Fruit fly (Drosophila melanogaster): ENCODE data around the gene pkaap.

DNA sequence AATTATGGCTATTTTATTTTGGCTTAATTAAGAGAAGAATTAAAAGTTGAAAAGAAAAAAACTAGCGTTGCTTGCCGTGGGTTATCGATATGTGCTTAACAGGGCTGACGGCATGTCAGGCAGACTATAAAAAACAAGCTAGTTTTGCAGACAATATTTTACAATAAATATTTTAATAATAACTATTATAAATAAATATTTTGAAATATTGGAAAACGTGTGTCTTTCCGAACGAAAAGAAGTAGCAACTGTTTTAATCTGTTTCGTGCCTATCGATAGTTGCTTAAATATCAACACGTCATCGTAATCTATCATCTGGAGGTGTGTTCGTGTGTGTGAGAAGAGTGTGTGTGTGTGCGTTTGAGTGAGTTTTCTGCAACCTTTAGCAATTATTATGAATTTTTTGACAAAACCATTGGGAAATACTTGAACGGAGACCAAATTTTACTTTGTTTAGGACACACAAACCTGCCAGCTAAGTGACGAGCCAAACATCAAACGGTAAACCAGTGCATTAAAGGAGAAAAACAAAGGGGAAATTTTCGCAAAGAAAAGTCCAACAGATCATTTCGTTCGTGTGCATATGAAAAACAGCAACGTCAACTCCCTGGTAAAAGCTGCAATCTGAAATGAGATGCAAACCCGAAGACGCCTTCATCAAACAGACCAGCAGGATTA is 19.1 kb downstream of the pkaap start, which contains the start of the genes CG5861 and Syx5:
- TF ChIP-seq rn (GFP tag; IDR thresholded peaks at IDR 0.05) (peak; percentile 42; the same call in 1 of the 2 replicates), gl (tag; optimal IDR thresholded peaks at IDR 0.05) (no peak), Snoo (tag; optimal IDR thresholded peaks at IDR 0.05) (peak; percentile 29), CG17806 (tag; optimal IDR thresholded peaks at IDR 0.05) (peak; percentile 37), CG14655 (GFP tag; optimal IDR thresholded peaks at IDR 0.05) (no peak), D1 (tag; optimal IDR thresholded peaks at IDR 0.05) (no peak), fd96Ca (GFP tag; IDR thresholded peaks at IDR 0.05) (no peak; the same call in 2 of the 3 replicates), CG10348 (GFP tag; IDR thresholded peaks at IDR 0.05) (no peak), CG12605 (GFP tag; IDR thresholded peaks at IDR 0.05) (no peak), CG32121 (GFP tag; IDR thresholded peaks at IDR 0.05) (peak; percentile 57; the same call in 1 of the 2 replicates), CG4496 (GFP tag; IDR thresholded peaks at IDR 0.05) (no peak), EcR (GFP tag; optimal IDR thresholded peaks at IDR 0.05) (peak; percentile 0), CG9948 (tag; optimal IDR thresholded peaks at IDR 0.05) (peak; percentile 12)

Data from whole organism, pupa.